Worm (Caenorhabditis elegans): ENCODE measurements around the gene uso-1.

DNA sequence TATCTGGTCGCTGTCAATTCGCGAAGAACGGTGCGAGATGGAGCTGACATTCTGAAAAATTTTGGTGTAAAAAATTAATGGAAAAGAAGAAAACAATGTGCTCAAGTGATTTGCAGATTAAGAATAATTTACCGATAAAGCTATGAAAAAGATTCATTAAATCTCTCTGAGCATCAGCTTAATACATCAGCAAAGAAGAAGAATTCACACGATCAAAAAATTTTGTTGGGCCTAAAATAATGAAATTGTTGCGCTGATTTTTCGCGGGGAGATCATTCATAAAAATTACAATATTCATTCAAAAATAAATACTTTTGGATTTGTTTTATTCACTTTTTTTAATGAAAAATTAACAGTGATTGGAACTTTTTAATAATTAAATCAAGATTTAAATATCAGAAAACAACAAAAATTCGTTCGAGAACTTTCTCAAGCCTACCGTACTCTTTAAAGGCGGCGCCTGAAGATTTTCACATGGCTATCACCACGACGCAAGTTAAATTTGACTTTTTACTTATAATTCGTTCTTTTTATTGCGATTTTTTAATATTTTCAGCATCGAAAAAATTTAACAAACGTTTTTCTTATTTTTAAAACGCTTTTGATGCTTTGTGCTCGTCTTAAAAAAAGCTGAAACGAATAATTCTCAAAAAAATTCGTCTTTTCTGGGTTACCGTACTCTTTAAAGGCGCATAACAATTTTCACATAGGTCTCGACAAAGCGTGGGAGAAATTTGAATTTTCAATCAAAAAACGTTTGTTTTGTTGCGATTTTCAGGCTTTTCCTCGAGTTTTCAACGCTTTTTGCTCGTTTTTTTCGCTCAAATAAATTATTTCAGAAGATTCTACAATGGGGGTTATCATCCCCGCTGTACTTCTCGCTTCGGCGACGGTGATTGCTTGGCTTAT lies 53.9 kb downstream of the uso-1 start, which contains the start of the genes memi-2 and cyp-31A5:
- TF ChIP-seq lsy-2 (tag; optimal IDR thresholded peaks at IDR 0.05), result no peak
- no peak for TF ChIP-seq ceh-82 (tag; optimal IDR thresholded peaks at IDR 0.05)
- no peak for TF ChIP-seq aly-2 (tag; optimal IDR thresholded peaks at IDR 0.05)
- TF ChIP-seq mdl-1 (tag; optimal IDR thresholded peaks at IDR 0.05), result no peak
- no peak for TF ChIP-seq fos-1 (tag; optimal IDR thresholded peaks at IDR 0.05)
- no peak for TF ChIP-seq sem-4 (tag; optimal IDR thresholded peaks at IDR 0.05)
- no peak for TF ChIP-seq elt-1 (tag; optimal IDR thresholded peaks at IDR 0.05)
- TF ChIP-seq lin-11 (tag; optimal IDR thresholded peaks at IDR 0.05), result no peak
- no peak for TF ChIP-seq mab-5 (tag; optimal IDR thresholded peaks at IDR 0.05)
- no peak for TF ChIP-seq nhr-237 (tag; optimal IDR thresholded peaks at IDR 0.05)
- no peak for TF ChIP-seq nhr-6 (tag; optimal IDR thresholded peaks at IDR 0.05)

All from whole organism, L2 larva.